Worm (Caenorhabditis elegans): ENCODE measurements around the gene famh-161.
A peak's percentile ranks its signal among the peaks of the same experiment; 100 is the strongest.

Gene famh-161

ce11 chrV:20497537-20497936 lies 36.4 kb downstream of the famh-161 start:
- TF ChIP-seq fos-1 (tag; optimal IDR thresholded peaks at IDR 0.05) (peak; percentile 31), crh-2 (tag; optimal IDR thresholded peaks at IDR 0.05) (peak; percentile 26), sma-9 (GFP tag; optimal IDR thresholded peaks at IDR 0.05) (no peak), sma-9 (tag; optimal IDR thresholded peaks at IDR 0.05) (no peak)

- TF ChIP-seq nhr-11 (tag; optimal IDR thresholded peaks at IDR 0.05) (no peak), crh-2 (tag; optimal IDR thresholded peaks at IDR 0.05) (peak; percentile 69), nhr-25 (tag; optimal IDR thresholded peaks at IDR 0.05) (peak; percentile 21), mdl-1 (tag; optimal IDR thresholded peaks at IDR 0.05) (no peak), C34F6.9 (tag; optimal IDR thresholded peaks at IDR 0.05) (peak; percentile 65), nhr-10 (tag; optimal IDR thresholded peaks at IDR 0.05) (no peak), ceh-82 (tag; optimal IDR thresholded peaks at IDR 0.05) (no peak), aly-2 (tag; optimal IDR thresholded peaks at IDR 0.05) (no peak), ama-1 (optimal IDR thresholded peaks at IDR 0.05) (no peak), F13H6.1 (tag; optimal IDR thresholded peaks at IDR 0.05) (peak; percentile 10), gmeb-1 (tag; optimal IDR thresholded peaks at IDR 0.05) (peak; percentile 20), nhr-12 (tag; optimal IDR thresholded peaks at IDR 0.05) (no peak), fos-1 (tag; optimal IDR thresholded peaks at IDR 0.05) (no peak), unc-39 (tag; optimal IDR thresholded peaks at IDR 0.05) (no peak), lin-13 (GFP tag; optimal IDR thresholded peaks at IDR 0.05) (peak; percentile 13), sma-3 (GFP tag; optimal IDR thresholded peaks at IDR 0.05) (peak; percentile 37), blmp-1 (tag; optimal IDR thresholded peaks at IDR 0.05; ENCODE audit: insufficient read depth) (no peak), elt-1 (tag; optimal IDR thresholded peaks at IDR 0.05) (no peak), sem-4 (tag; optimal IDR thresholded peaks at IDR 0.05) (no peak), egl-27 (tag; optimal IDR thresholded peaks at IDR 0.05) (no peak), mab-5 (tag; optimal IDR thresholded peaks at IDR 0.05) (no peak), lsy-2 (tag; optimal IDR thresholded peaks at IDR 0.05) (peak; percentile 56 to 66), mbf-1 (tag; optimal IDR thresholded peaks at IDR 0.05) (no peak), lin-39 (tag; optimal IDR thresholded peaks at IDR 0.05) (no peak), sma-9 (GFP tag; optimal IDR thresholded peaks at IDR 0.05) (no peak), sma-9 (tag; optimal IDR thresholded peaks at IDR 0.05) (no peak), snpc-4 (tag; optimal IDR thresholded peaks at IDR 0.05) (no peak), lin-11 (tag; optimal IDR thresholded peaks at IDR 0.05) (no peak), unc-62 (GFP tag; optimal IDR thresholded peaks at IDR 0.05) (no peak), ztf-11 (tag; optimal IDR thresholded peaks at IDR 0.05) (no peak), unc-55 (GFP tag; optimal IDR thresholded peaks at IDR 0.05) (peak; percentile 70), nhr-237 (tag; optimal IDR thresholded peaks at IDR 0.05) (no peak), nhr-6 (tag; optimal IDR thresholded peaks at IDR 0.05) (no peak), nhr-77 (tag; optimal IDR thresholded peaks at IDR 0.05) (no peak), peb-1 (tag; optimal IDR thresholded peaks at IDR 0.05) (no peak)
Measured at ce11 chrV:20493271-20494231, 40.4 kb downstream of the famh-161 start, which contains the start of gene B0250.5. Gene B0250.5, plus strand, starts transcription at chrV:20493924.

ce11 chrV:20492385-20492784 lies 41.6 kb downstream of the famh-161 start, which contains the start of gene srbc-79:
Gene srbc-79, minus strand, starts transcription at chrV:20492485.
- TF ChIP-seq nhr-21 (tag; optimal IDR thresholded peaks at IDR 0.05) (no peak), sma-3 (GFP tag; optimal IDR thresholded peaks at IDR 0.05) (no peak), ztf-1 (GFP tag; conservative IDR thresholded peaks at IDR 0.05) (no peak), ceh-16 (tag; optimal IDR thresholded peaks at IDR 0.05) (no peak), nhr-10 (tag; optimal IDR thresholded peaks at IDR 0.05) (no peak), ztf-11 (tag; optimal IDR thresholded peaks at IDR 0.05) (no peak), nhr-6 (tag; optimal IDR thresholded peaks at IDR 0.05) (no peak), C34F6.9 (tag; optimal IDR thresholded peaks at IDR 0.05) (no peak), aly-2 (tag; optimal IDR thresholded peaks at IDR 0.05) (no peak), F13H6.1 (tag; optimal IDR thresholded peaks at IDR 0.05) (no peak), nhr-25 (tag; optimal IDR thresholded peaks at IDR 0.05) (no peak), lsy-2 (tag; optimal IDR thresholded peaks at IDR 0.05) (no peak)

All from whole organism, L2 larva.